Fruit fly (Drosophila melanogaster): ENCODE measurements around the gene fy.

Gene fy

dm6 chr2L:8414887-8415883, 12.1 kb upstream of the fy start, which contains the start of the genes CG13398 and Akap200 (continued):
- TF ChIP-seq CG7786 (GFP tag; optimal IDR thresholded peaks at IDR 0.05) (peak; percentile 4), CG15269 (tag; optimal IDR thresholded peaks at IDR 0.05) (no peak), unc-4 (GFP tag; IDR thresholded peaks at IDR 0.05; ENCODE audit: partially characterized antibody) (no peak), Doc3 (GFP tag; IDR thresholded peaks at IDR 0.05; ENCODE audit: partially characterized antibody) (no peak), CG2129 (GFP tag; IDR thresholded peaks at IDR 0.05; ENCODE audit: partially characterized antibody) (no peak), CG10321 (GFP tag; IDR thresholded peaks at IDR 0.05) (no peak), sens-2 (GFP tag; IDR thresholded peaks at IDR 0.05) (no peak), emc (GFP tag; optimal IDR thresholded peaks at IDR 0.05) (no peak), CG8765 (GFP tag; IDR thresholded peaks at IDR 0.05) (no peak), Chrac-16 (GFP tag; optimal IDR thresholded peaks at IDR 0.05) (no peak), NfI (GFP tag; optimal IDR thresholded peaks at IDR 0.05) (no peak), Eip74EF (GFP tag; optimal IDR thresholded peaks at IDR 0.05) (no peak), prd (optimal IDR thresholded peaks at IDR 0.05) (no peak), prd (GFP tag; IDR thresholded peaks at IDR 0.05) (peak; percentile 47; the same call in 1 of the 3 replicates), Opbp (GFP tag; IDR thresholded peaks at IDR 0.05; ENCODE audit: partially characterized antibody) (peak; percentile 43; the same call in 1 of the 3 replicates), HLHmδ (GFP tag; optimal IDR thresholded peaks at IDR 0.05) (peak; percentile 67), tll (GFP tag; optimal IDR thresholded peaks at IDR 0.05) (no peak), lbe (GFP tag; optimal IDR thresholded peaks at IDR 0.05) (no peak), fd102C (GFP tag; optimal IDR thresholded peaks at IDR 0.05) (no peak), CG12942 (GFP tag; optimal IDR thresholded peaks at IDR 0.05) (no peak), sens (GFP tag) (peak; percentile 90), ham (GFP tag; IDR thresholded peaks at IDR 0.05) (no peak), Hmr (GFP tag; optimal IDR thresholded peaks at IDR 0.05) (peak; percentile 3), lab (GFP tag; optimal IDR thresholded peaks at IDR 0.05) (no peak), tup (GFP tag; optimal IDR thresholded peaks at IDR 0.05) (no peak), row (GFP tag; IDR thresholded peaks at IDR 0.05) (peak; percentile 71), GATAe (GFP tag; conservative IDR thresholded peaks at IDR 0.05) (no peak), pzg (GFP tag; optimal IDR thresholded peaks at IDR 0.05) (peak; percentile 49), ftz-f1 (GFP tag; optimal IDR thresholded peaks at IDR 0.05) (no peak), CG8478 (optimal IDR thresholded peaks at IDR 0.05) (no peak), corto (GFP tag; optimal IDR thresholded peaks at IDR 0.05) (no peak), otp (GFP tag; IDR thresholded peaks at IDR 0.05) (no peak), Fer2 (tag; optimal IDR thresholded peaks at IDR 0.05) (no peak), Poxn (GFP tag; IDR thresholded peaks at IDR 0.05) (no peak), CG16813 (GFP tag; IDR thresholded peaks at IDR 0.05; ENCODE audit: partially characterized antibody) (no peak), nerfin-2 (GFP tag; IDR thresholded peaks at IDR 0.05; ENCODE audit: partially characterized antibody) (no peak), CG18262 (tag; optimal IDR thresholded peaks at IDR 0.05) (peak; percentile 46), lmd (GFP tag; IDR thresholded peaks at IDR 0.05) (no peak; the same call in 1 of the 2 replicates), CG7963 (GFP tag; IDR thresholded peaks at IDR 0.05; ENCODE audit: partially characterized antibody) (no peak), Meics (GFP tag; optimal IDR thresholded peaks at IDR 0.05) (peak; percentile 3), CG9437 (GFP tag; optimal IDR thresholded peaks at IDR 0.05) (peak; percentile 57), CG11398 (GFP tag; optimal IDR thresholded peaks at IDR 0.05) (peak; percentile 20), CG16779 (GFP tag; IDR thresholded peaks at IDR 0.05) (no peak), Taf1 (GFP tag; IDR thresholded peaks at IDR 0.05) (no peak), ash1 (GFP tag; optimal IDR thresholded peaks at IDR 0.05) (no peak), sr (GFP tag; IDR thresholded peaks at IDR 0.05) (no peak), vfl (GFP tag; optimal IDR thresholded peaks at IDR 0.05) (no peak), stwl (tag; optimal IDR thresholded peaks at IDR 0.05) (peak; percentile 1)
